Worm (Caenorhabditis elegans) whole organism, young adult: ENCODE measurements around the gene hizr-1.

Source experiments
- B0035.1 ChIP-seq: sonication (generic microtip); optimal IDR thresholded peaks from 2 replicates; lab custom pipeline; 2016; ENCODE audit warnings: missing genetic modification characterization, mild to moderate bottlenecking, missing compliant biosample characterization, missing genotype, missing genetic modification reagents
- D2030.7 ChIP-seq: fragments of 200-800 bp; sonication (Bioruptor generic); IDR thresholded peaks from 2 replicates; pipeline ENCODE4 v1.3.6; 2022; ENCODE audit warnings: missing genetic modification reagents, missing genetic modification characterization, missing compliant biosample characterization
- F10E7.11 ChIP-seq: sonication (generic microtip); optimal IDR thresholded peaks from 2 replicates; lab custom pipeline; 2017; ENCODE audit warnings: mild to moderate bottlenecking, missing genetic modification characterization, moderate library complexity, missing compliant biosample characterization
- F39B2.1 ChIP-seq: fragments of 200-800 bp; sonication (Bioruptor generic); IDR thresholded peaks from 2 replicates; pipeline ENCODE4 v1.3.6; 2022; ENCODE audit warnings: missing genetic modification reagents, missing genetic modification characterization, missing compliant biosample characterization
- F52B5.7 ChIP-seq: sonication (generic microtip); optimal IDR thresholded peaks from 2 replicates; lab custom pipeline; 2016; ENCODE audit warnings: mild to moderate bottlenecking, missing genetic modification characterization, missing compliant biosample characterization
- F57A8.1 ChIP-seq: fragments of 200-800 bp; sonication (Bioruptor generic); optimal IDR thresholded peaks from 2 replicates; lab custom pipeline; 2018; ENCODE audit warnings: mild to moderate bottlenecking, missing genetic modification characterization, moderate library complexity, missing compliant biosample characterization
- F57C9.4 ChIP-seq: sonication (generic microtip); optimal IDR thresholded peaks from 2 replicates; lab custom pipeline; 2017; ENCODE audit warnings: mild to moderate bottlenecking, missing genetic modification characterization, missing compliant biosample characterization
- K11D2.4 ChIP-seq: fragments of 200-800 bp; sonication (Bioruptor generic); IDR thresholded peaks from 2 replicates; pipeline ENCODE4 v1.3.6; 2022; ENCODE audit warnings: missing genetic modification reagents, missing genetic modification characterization, missing compliant biosample characterization
- T26A5.8 ChIP-seq: sonication (generic microtip); optimal IDR thresholded peaks from 2 replicates; lab custom pipeline; 2016; ENCODE audit warnings: missing genetic modification characterization, missing compliant biosample characterization
- Y53F4B.3 ChIP-seq: fragments of 200-800 bp; sonication (Bioruptor generic); IDR thresholded peaks from 2 replicates; pipeline ENCODE4 v1.3.6; 2022; ENCODE audit warnings: missing genetic modification reagents, missing genetic modification characterization, missing compliant biosample characterization
- Y56A3A.18 ChIP-seq: fragments of 200-800 bp; sonication (Bioruptor generic); IDR thresholded peaks from 2 replicates; pipeline ENCODE4 v1.3.6; 2022; ENCODE audit warnings: missing genetic modification reagents, missing genetic modification characterization, missing compliant biosample characterization
- Y79H2A.3 ChIP-seq: fragments of 200-800 bp; sonication (Bioruptor generic); conservative IDR thresholded peaks from 2 replicates; pipeline ENCODE4 v1.3.6; 2022; ENCODE audit warnings: missing genetic modification reagents, missing genetic modification characterization, missing compliant biosample characterization
- ama-1 ChIP-seq, 3 experiments: fragments of 150-350 bp in 1 of 3; sonication (generic microtip) in 2 of 3; optimal IDR thresholded peaks; 2 replicates each; lab custom pipeline; 2014 to 2018; ENCODE audit warnings: missing biosample characterization in 2 of 3, missing genetic modification characterization in 2 of 3, missing genetic modification reagents in 2 of 3
- aptf-3 ChIP-seq: fragments of 200-800 bp; sonication (Bioruptor generic); IDR thresholded peaks from 2 replicates; pipeline ENCODE4 v1.3.6; 2022; ENCODE audit warnings: missing genetic modification characterization, missing compliant biosample characterization
- athp-1 ChIP-seq: sonication (generic microtip); optimal IDR thresholded peaks from 2 replicates; lab custom pipeline; 2017; ENCODE audit warnings: mild to moderate bottlenecking, missing genetic modification characterization, missing compliant biosample characterization
- attf-5 ChIP-seq: fragments of 200-800 bp; sonication (Bioruptor generic); optimal IDR thresholded peaks from 2 replicates; lab custom pipeline; 2018; ENCODE audit warnings: mild to moderate bottlenecking, missing genetic modification characterization, missing compliant biosample characterization
- attf-6 ChIP-seq: fragments of 200-800 bp; sonication (Bioruptor generic); IDR thresholded peaks from 2 replicates; pipeline ENCODE4 v1.3.6; 2022; ENCODE audit warnings: missing genetic modification reagents, missing genetic modification characterization, missing compliant biosample characterization
- ccch-3 ChIP-seq: fragments of 200-800 bp; sonication (Bioruptor generic); optimal IDR thresholded peaks from 2 replicates; lab custom pipeline; 2018; ENCODE audit warnings: mild to moderate bottlenecking, missing genetic modification characterization, missing compliant biosample characterization
- cebp-2 ChIP-seq: fragments of 200-800 bp; sonication (Bioruptor generic); IDR thresholded peaks from 2 replicates; pipeline ENCODE4 v1.3.6; 2022; ENCODE audit warnings: missing genetic modification characterization, missing compliant biosample characterization
- dox-1 ChIP-seq: fragments of 200-800 bp; sonication (Bioruptor generic); IDR thresholded peaks from 2 replicates; pipeline ENCODE4 v1.3.6; 2022; ENCODE audit warnings: missing genetic modification reagents, missing genetic modification characterization, missing compliant biosample characterization
- dpff-1 ChIP-seq: sonication (generic microtip); optimal IDR thresholded peaks from 2 replicates; lab custom pipeline; 2017; ENCODE audit warnings: mild to moderate bottlenecking, missing genetic modification characterization, missing compliant biosample characterization
- dpl-1 ChIP-seq: fragments of 150-350 bp; optimal IDR thresholded peaks from 2 replicates; lab custom pipeline; 2014; ENCODE audit warnings: missing biosample characterization, missing genetic modification reagents, missing genetic modification characterization
- gei-17 ChIP-seq: fragments of 200-800 bp; sonication (Bioruptor generic); optimal IDR thresholded peaks from 2 replicates; lab custom pipeline; 2018; ENCODE audit warnings: mild to moderate bottlenecking, missing genetic modification characterization, missing compliant biosample characterization
- hmg-1.2 ChIP-seq: fragments of 200-800 bp; sonication (Bioruptor generic); IDR thresholded peaks from 2 replicates; pipeline ENCODE4 v1.3.6; 2022; ENCODE audit warnings: missing genetic modification reagents, missing genetic modification characterization, missing compliant biosample characterization
- hmg-20 ChIP-seq: fragments of 200-800 bp; sonication (Bioruptor generic); IDR thresholded peaks from 2 replicates; pipeline ENCODE4 v1.3.6; 2022; ENCODE audit warnings: missing genetic modification reagents, missing genetic modification characterization, missing compliant biosample characterization
- let-607 ChIP-seq, 2 experiments: fragments of 200-800 bp in 1 of 2; sonication (Bioruptor generic) in 1 of 2; sonication (generic microtip) in 1 of 2; optimal IDR thresholded peaks; 2 replicates each; lab custom pipeline; 2016 to 2018; ENCODE audit warnings: mild to moderate bottlenecking in 2 of 2, missing compliant biosample characterization in 2 of 2, missing genetic modification characterization in 2 of 2, moderate library complexity in 2 of 2, missing genotype in 1 of 2
- lin-54 ChIP-seq: fragments of 200-800 bp; sonication (Bioruptor generic); optimal IDR thresholded peaks from 2 replicates; lab custom pipeline; 2018; ENCODE audit warnings: mild to moderate bottlenecking, missing genetic modification characterization, missing compliant biosample characterization
- madf-3 ChIP-seq: fragments of 200-800 bp; sonication (Bioruptor generic); IDR thresholded peaks from 2 replicates; pipeline ENCODE4 v1.3.6; 2022; ENCODE audit warnings: missing genetic modification reagents, missing genetic modification characterization, missing compliant biosample characterization
- madf-6 ChIP-seq: fragments of 200-800 bp; sonication (Bioruptor generic); IDR thresholded peaks from 2 replicates; pipeline ENCODE4 v1.3.6; 2022; ENCODE audit warnings: missing genetic modification reagents, missing genetic modification characterization, missing compliant biosample characterization
- mes-4 ChIP-seq: sonication (generic microtip); optimal IDR thresholded peaks from 2 replicates; lab custom pipeline; 2016; ENCODE audit warnings: missing genotype, missing genetic modification characterization, missing compliant biosample characterization
- nfyb-1 ChIP-seq: fragments of 200-800 bp; sonication (Bioruptor generic); IDR thresholded peaks from 2 replicates; pipeline ENCODE4 v1.3.6; 2022; ENCODE audit warnings: missing genetic modification reagents, missing genetic modification characterization, missing compliant biosample characterization
- nhr-120 ChIP-seq: fragments of 200-800 bp; sonication (Bioruptor generic); IDR thresholded peaks from 2 replicates; pipeline ENCODE4 v1.3.6; 2022; ENCODE audit warnings: missing genetic modification characterization, missing compliant biosample characterization
- nhr-80 ChIP-seq: sonication (generic microtip); optimal IDR thresholded peaks from 2 replicates; lab custom pipeline; 2016; ENCODE audit warnings: missing genetic modification characterization, missing compliant biosample characterization
- pbrm-1 ChIP-seq: fragments of 200-800 bp; sonication (Bioruptor generic); IDR thresholded peaks from 2 replicates; pipeline ENCODE4 v1.3.6; 2022; ENCODE audit warnings: missing genetic modification reagents, missing genetic modification characterization, missing compliant biosample characterization
- rec-8 ChIP-seq, 2 experiments: sonication (generic microtip); optimal IDR thresholded peaks; 2 replicates each; lab custom pipeline; 2016; ENCODE audit warnings: mild to moderate bottlenecking in 2 of 2, missing genetic modification characterization in 2 of 2, missing genetic modification reagents in 2 of 2, missing genotype in 2 of 2, missing biosample characterization in 1 of 2, missing compliant biosample characterization in 1 of 2, moderate library complexity in 1 of 2
- sea-2 ChIP-seq: fragments of 200-800 bp; sonication (Bioruptor generic); IDR thresholded peaks from 2 replicates; pipeline ENCODE4 v1.3.6; 2022; ENCODE audit warnings: missing genetic modification characterization, missing compliant biosample characterization
- snpc-4 ChIP-seq, 5 experiments: fragments of 150-350 bp in 1 of 5; sonication (generic microtip) in 4 of 5; optimal IDR thresholded peaks; 2 replicates each; lab custom pipeline; 2014 to 2018; ENCODE audit warnings: missing genetic modification characterization in 5 of 5, missing biosample characterization in 3 of 5, antibody characterized with exemption in 2 of 5, mild to moderate bottlenecking in 2 of 5, missing compliant biosample characterization in 2 of 5, missing genotype in 2 of 5, moderate library complexity in 2 of 5, missing genetic modification reagents in 1 of 5
- sptf-2 ChIP-seq: fragments of 200-800 bp; sonication (Bioruptor generic); optimal IDR thresholded peaks from 2 replicates; lab custom pipeline; 2018; ENCODE audit warnings: mild to moderate bottlenecking, missing genetic modification characterization, missing compliant biosample characterization
- tlf-1 ChIP-seq: fragments of 200-800 bp; sonication (Bioruptor generic); optimal IDR thresholded peaks from 2 replicates; lab custom pipeline; 2018; ENCODE audit warnings: mild to moderate bottlenecking, missing genetic modification characterization, missing compliant biosample characterization
- zim-3 ChIP-seq: sonication (generic microtip); optimal IDR thresholded peaks from 2 replicates; lab custom pipeline; 2017; ENCODE audit warnings: mild to moderate bottlenecking, missing genetic modification characterization, moderate library complexity, missing compliant biosample characterization
- ztf-28 ChIP-seq: fragments of 200-800 bp; sonication (Bioruptor generic); IDR thresholded peaks from 2 replicates; pipeline ENCODE4 v1.3.6; 2022; ENCODE audit warnings: missing genetic modification reagents, missing genetic modification characterization, missing compliant biosample characterization

Gene hizr-1

ce11 chrX:11339375-11339924 lies 21.4 kb downstream of the hizr-1 start, which contains the start of gene aco-1:
aco-1 (plus strand) TSS chrX:11339874.
- TF ChIP-seq Y53F4B.3 (GFP tag; lab: Robert Waterston, UW), result no peak
- no peak for TF ChIP-seq lin-54
- no peak for TF ChIP-seq K11D2.4 (GFP tag; lab: Robert Waterston, UW)
- no peak for TF ChIP-seq ccch-3 (GFP tag; lab: Kevin White, UChicago)
- TF ChIP-seq nfyb-1 (GFP tag; lab: Robert Waterston, UW), result 0 out of 2 replicates have a peak, but pooled peaks have one; percentile 41
- peak; percentile 72 for TF ChIP-seq nhr-80 (tag; lab: Kevin White, UChicago)
- no peak for TF ChIP-seq F57A8.1 (GFP tag; lab: Kevin White, UChicago)
- TF ChIP-seq ztf-28 (GFP tag; lab: Robert Waterston, UW), result no peak
- TF ChIP-seq hmg-1.2 (GFP tag; lab: Robert Waterston, UW), result peak; percentile 3; the same call in 1 of the 2 replicates
- no peak for TF ChIP-seq sptf-2 (GFP tag; lab: Kevin White, UChicago)
- no peak for TF ChIP-seq T26A5.8 (tag; lab: Kevin White, UChicago)
- TF ChIP-seq athp-1 (tag; lab: Kevin White, UChicago), result no peak
- no peak for TF ChIP-seq attf-6 (GFP tag; lab: Robert Waterston, UW)
- TF ChIP-seq dpl-1 (GFP tag; lab: Kevin White, UChicago), result no peak
- TF ChIP-seq gei-17 (GFP tag; lab: Kevin White, UChicago), result peak; percentile 25
- no peak for TF ChIP-seq F52B5.7 (tag; lab: Kevin White, UChicago)
- no peak for TF ChIP-seq B0035.1 (tag; lab: Kevin White, UChicago)
- no peak for TF ChIP-seq madf-3 (GFP tag; lab: Robert Waterston, UW)
- TF ChIP-seq tlf-1, result no peak
- no peak for TF ChIP-seq pbrm-1 (GFP tag; lab: Robert Waterston, UW)
- no peak for TF ChIP-seq Y56A3A.18
- TF ChIP-seq hmg-20 (GFP tag; lab: Robert Waterston, UW), result no peak
- no peak for TF ChIP-seq F57C9.4
- TF ChIP-seq sea-2 (GFP tag; lab: Robert Waterston, UW), result no peak
- no peak for TF ChIP-seq F39B2.1
- TF ChIP-seq cebp-2 (GFP tag; lab: Robert Waterston, UW), result no peak
- TF ChIP-seq nhr-120 (GFP tag; lab: Robert Waterston, UW), result no peak
- TF ChIP-seq madf-6 (GFP tag; lab: Robert Waterston, UW), result no peak
- TF ChIP-seq D2030.7 (GFP tag; lab: Robert Waterston, UW), result no peak
- peak; percentile 28 for TF ChIP-seq attf-5 (GFP tag; lab: Kevin White, UChicago)
- TF ChIP-seq zim-3, result no peak
- 0 out of 2 replicates have a peak, but pooled peaks have one; percentile 35 for TF ChIP-seq dox-1 (GFP tag; lab: Robert Waterston, UW)
- TF ChIP-seq rec-8 (tag; optimal IDR thresholded peaks at IDR 0.05; lab: Kevin White, UChicago), result no peak
- no peak for TF ChIP-seq ama-1 (optimal IDR thresholded peaks at IDR 0.05; lab: Kevin White, UChicago)
- TF ChIP-seq ama-1 (GFP tag; optimal IDR thresholded peaks at IDR 0.05; lab: Kevin White, UChicago), result no peak
- TF ChIP-seq let-607 (tag; optimal IDR thresholded peaks at IDR 0.05; lab: Kevin White, UChicago), result peak in 1 of 2 experiments; percentile 33
- no peak for TF ChIP-seq Y79H2A.3 (GFP tag; lab: Robert Waterston, UW)
- TF ChIP-seq F10E7.11 (tag; lab: Kevin White, UChicago), result no peak
- no peak for TF ChIP-seq dpff-1
- no peak for TF ChIP-seq aptf-3 (GFP tag; lab: Robert Waterston, UW)
- TF ChIP-seq snpc-4 (GFP tag; optimal IDR thresholded peaks at IDR 0.05; lab: Kevin White, UChicago), result no peak
- TF ChIP-seq snpc-4 (tag; optimal IDR thresholded peaks at IDR 0.05; lab: Kevin White, UChicago), result peak in 1 of 4 experiments; percentile 29
- no peak for TF ChIP-seq mes-4
